Worm (Caenorhabditis elegans) whole organism, mixed stage, embryonic: Measurements from ENCODE around the gene R05G6.5.

ENCODE experiments used
- blmp-1 ChIP-seq: fragments of 150-350 bp; optimal IDR thresholded peaks from 2 replicates; lab custom pipeline; 2014; ENCODE audit warnings: missing biosample characterization, missing genetic modification characterization
- elt-3 ChIP-seq: fragments of 150-350 bp; optimal IDR thresholded peaks from 2 replicates; lab custom pipeline; 2014; ENCODE audit warnings: missing biosample characterization, missing genetic modification characterization
- lin-13 ChIP-seq: fragments of 150-350 bp; optimal IDR thresholded peaks from 2 replicates; lab custom pipeline; 2014; ENCODE audit warnings: missing biosample characterization, missing genetic modification characterization
- nhr-28 ChIP-seq: fragments of 150-350 bp; optimal IDR thresholded peaks from 2 replicates; lab custom pipeline; 2014; ENCODE audit warnings: missing biosample characterization, missing genetic modification characterization
- nhr-76 ChIP-seq: sonication (generic microtip); optimal IDR thresholded peaks from 2 replicates; lab custom pipeline; 2017; ENCODE audit warnings: missing biosample characterization, missing genetic modification characterization
- ztf-11 ChIP-seq: fragments of 150-350 bp; optimal IDR thresholded peaks from 2 replicates; lab custom pipeline; 2014; ENCODE audit warnings: missing biosample characterization, missing genetic modification characterization

DNA sequence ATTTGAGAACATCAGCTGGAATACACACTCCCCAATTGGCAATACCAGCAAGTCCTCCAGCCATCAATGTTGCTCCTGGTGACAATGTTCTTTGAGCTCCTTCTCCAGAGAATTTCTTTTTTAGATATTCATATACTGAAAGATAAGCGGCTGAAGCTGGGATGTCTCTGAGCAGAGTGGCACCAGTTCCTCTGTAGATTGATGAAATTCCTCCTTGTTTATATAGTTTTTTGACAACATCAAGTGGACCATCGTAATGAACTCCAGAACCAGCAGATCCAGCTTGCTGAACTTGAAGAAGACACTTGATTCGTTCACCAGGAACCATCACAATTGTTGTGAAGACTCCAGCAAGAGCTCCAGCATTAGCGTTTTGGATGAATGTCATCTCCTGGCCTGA is 43.9 kb downstream of the R05G6.5 start:
- TF ChIP-seq lin-13 (no peak), nhr-76 (tag; lab: Kevin White, UChicago) (no peak), blmp-1 (tag; lab: Kevin White, UChicago) (no peak), nhr-28 (no peak), elt-3 (no peak), ztf-11 (no peak)
